Worm (Caenorhabditis elegans) whole organism, L1 larva: Measurements from ENCODE around the gene cdk-11.1.
A peak's percentile ranks its signal among the peaks of the same experiment; 100 is the strongest.

Source experiments
- C34B4.2 ChIP-seq: sonication (generic microtip); optimal IDR thresholded peaks from 2 replicates; lab custom pipeline; 2017; ENCODE audit warnings: mild to moderate bottlenecking, missing genetic modification characterization, missing compliant biosample characterization
- F16B12.6 ChIP-seq: fragments of 150-350 bp; optimal IDR thresholded peaks from 2 replicates; lab custom pipeline; 2014; ENCODE audit warnings: missing biosample characterization, missing genetic modification characterization
- aha-1 ChIP-seq: fragments of 150-350 bp; optimal IDR thresholded peaks from 2 replicates; lab custom pipeline; 2014; ENCODE audit warnings: missing biosample characterization, missing genetic modification characterization
- ceh-8 ChIP-seq: fragments of 200-800 bp; sonication (Bioruptor generic); optimal IDR thresholded peaks from 2 replicates; lab custom pipeline; 2018; ENCODE audit warnings: mild to moderate bottlenecking, missing genetic modification characterization, moderate library complexity, missing compliant biosample characterization
- ces-1 ChIP-seq: fragments of 150-350 bp; optimal IDR thresholded peaks from 2 replicates; lab custom pipeline; 2014; ENCODE audit warnings: missing biosample characterization, missing genetic modification reagents, missing genetic modification characterization
- dpl-1 ChIP-seq, 3 experiments: fragments of 150-350 bp in 2 of 3; sonication (generic microtip) in 1 of 3; optimal IDR thresholded peaks; 2 replicates each; lab custom pipeline; 2014 to 2017; ENCODE audit warnings: missing biosample characterization in 3 of 3, missing genetic modification characterization in 3 of 3, missing genetic modification reagents in 3 of 3
- dsc-1 ChIP-seq: sonication (generic microtip); optimal IDR thresholded peaks from 2 replicates; lab custom pipeline; 2016; ENCODE audit warnings: mild to moderate bottlenecking, missing genetic modification characterization, missing compliant biosample characterization
- efl-1 ChIP-seq, 4 experiments: fragments of 150-350 bp; optimal IDR thresholded peaks in 3 of 4; peaks in 1 of 4; 1 replicate in 1 of 4; 2 replicates in 3 of 4; lab custom pipeline; 2014; ENCODE audit warnings: missing biosample characterization in 2 of 4, missing genetic modification characterization in 2 of 4, missing genetic modification reagents in 2 of 4
- efl-3 ChIP-seq: fragments of 200-800 bp; sonication (Bioruptor generic); optimal IDR thresholded peaks from 2 replicates; lab custom pipeline; 2018; ENCODE audit warnings: mild to moderate bottlenecking, missing genetic modification characterization, missing compliant biosample characterization
- egl-13 ChIP-seq: sonication (generic microtip); optimal IDR thresholded peaks from 2 replicates; lab custom pipeline; 2016; ENCODE audit warnings: missing genotype, missing genetic modification reagents, missing genetic modification characterization, missing compliant biosample characterization
- elt-3 ChIP-seq, 6 experiments: fragments of 150-350 bp in 1 of 6; sonication (generic microtip); optimal IDR thresholded peaks; 2 replicates each; lab custom pipeline; 2017 to 2018; ENCODE audit warnings: missing biosample characterization in 6 of 6, missing genetic modification characterization in 6 of 6, inconsistent platforms in 1 of 6
- ets-5 ChIP-seq: fragments of 200-800 bp; sonication (Bioruptor generic); IDR thresholded peaks from 2 replicates; pipeline ENCODE4 v1.3.6; 2022; ENCODE audit warnings: missing genetic modification characterization, missing compliant biosample characterization
- fkh-10 ChIP-seq: sonication (generic microtip); optimal IDR thresholded peaks from 2 replicates; lab custom pipeline; 2017; ENCODE audit warnings: missing biosample characterization, missing genetic modification reagents, missing genetic modification characterization
- fkh-4 ChIP-seq: sonication (generic microtip); optimal IDR thresholded peaks from 2 replicates; lab custom pipeline; 2016; ENCODE audit warnings: missing compliant biosample characterization, missing genetic modification characterization, borderline replicate concordance
- hlh-4 ChIP-seq: sonication (generic microtip); optimal IDR thresholded peaks from 2 replicates; lab custom pipeline; 2016; ENCODE audit warnings: mild to moderate bottlenecking, missing genetic modification characterization, missing compliant biosample characterization
- hpl-2 ChIP-seq: fragments of 150-350 bp; optimal IDR thresholded peaks from 2 replicates; lab custom pipeline; 2014; ENCODE audit warnings: missing biosample characterization, missing genetic modification reagents, missing genetic modification characterization
- irx-1 ChIP-seq: sonication (generic microtip); optimal IDR thresholded peaks from 2 replicates; lab custom pipeline; 2016; ENCODE audit warnings: missing genetic modification characterization, missing compliant biosample characterization
- jun-1 ChIP-seq: fragments of 150-350 bp; optimal IDR thresholded peaks from 2 replicates; lab custom pipeline; 2014; ENCODE audit warnings: missing biosample characterization, missing genetic modification reagents, missing genetic modification characterization
- lin-13 ChIP-seq: fragments of 150-350 bp; optimal IDR thresholded peaks from 2 replicates; lab custom pipeline; 2014; ENCODE audit warnings: missing biosample characterization, missing genetic modification reagents, missing genetic modification characterization
- lin-14 ChIP-seq: fragments of 200-800 bp; sonication (Bioruptor generic); optimal IDR thresholded peaks from 2 replicates; lab custom pipeline; 2018; ENCODE audit warnings: mild to moderate bottlenecking, missing genetic modification characterization, moderate library complexity, missing compliant biosample characterization
- lin-35 ChIP-seq, 2 experiments: fragments of 150-350 bp; optimal IDR thresholded peaks; 2 replicates each; lab custom pipeline; 2014; ENCODE audit warnings: missing biosample characterization in 2 of 2, missing genetic modification characterization in 2 of 2, missing genetic modification reagents in 2 of 2
- lsy-2 ChIP-seq, 2 experiments: fragments of 150-350 bp; optimal IDR thresholded peaks; 2 replicates each; lab custom pipeline; 2014; ENCODE audit warnings: missing biosample characterization in 2 of 2, missing genetic modification characterization in 2 of 2
- nhr-11 ChIP-seq: fragments of 150-350 bp; optimal IDR thresholded peaks from 2 replicates; lab custom pipeline; 2014; ENCODE audit warnings: missing biosample characterization, missing genetic modification characterization
- nhr-12 ChIP-seq: sonication (generic microtip); optimal IDR thresholded peaks from 2 replicates; lab custom pipeline; 2017; ENCODE audit warnings: missing biosample characterization, missing genetic modification characterization
- nhr-20 ChIP-seq: sonication (generic microtip); optimal IDR thresholded peaks from 2 replicates; lab custom pipeline; 2016; ENCODE audit warnings: mild to moderate bottlenecking, missing genetic modification characterization, missing compliant biosample characterization
- nhr-47 ChIP-seq: sonication (generic microtip); optimal IDR thresholded peaks from 2 replicates; lab custom pipeline; 2016; ENCODE audit warnings: mild to moderate bottlenecking, missing genetic modification characterization, moderate library complexity, missing compliant biosample characterization
- nhr-71 ChIP-seq: sonication (generic microtip); optimal IDR thresholded peaks from 2 replicates; lab custom pipeline; 2016; ENCODE audit warnings: mild to moderate bottlenecking, missing genetic modification characterization, moderate library complexity, missing compliant biosample characterization
- nhr-77 ChIP-seq: fragments of 150-350 bp; optimal IDR thresholded peaks from 2 replicates; lab custom pipeline; 2014; ENCODE audit warnings: missing biosample characterization, missing genetic modification characterization
- pax-3 ChIP-seq: fragments of 200-800 bp; sonication (Bioruptor generic); optimal IDR thresholded peaks from 2 replicates; lab custom pipeline; 2018; ENCODE audit warnings: mild to moderate bottlenecking, missing genetic modification characterization, moderate library complexity, missing compliant biosample characterization
- rnt-1 ChIP-seq: sonication (generic microtip); optimal IDR thresholded peaks from 2 replicates; lab custom pipeline; 2016; ENCODE audit warnings: mild to moderate bottlenecking, missing genetic modification characterization, moderate library complexity, missing compliant biosample characterization
- tlp-1 ChIP-seq: fragments of 150-350 bp; optimal IDR thresholded peaks from 2 replicates; lab custom pipeline; 2014; ENCODE audit warnings: missing biosample characterization, missing genetic modification characterization
- unc-62 ChIP-seq: fragments of 150-350 bp; optimal IDR thresholded peaks from 2 replicates; lab custom pipeline; 2014; ENCODE audit warnings: missing biosample characterization, missing genetic modification reagents, missing genetic modification characterization
- unc-86 ChIP-seq: sonication (generic microtip); optimal IDR thresholded peaks from 2 replicates; lab custom pipeline; 2016; ENCODE audit warnings: missing genetic modification characterization, missing compliant biosample characterization
- unc-98 ChIP-seq: fragments of 200-800 bp; sonication (Bioruptor generic); IDR thresholded peaks from 2 replicates; pipeline ENCODE4 v1.3.6; 2022; ENCODE audit warnings: missing genetic modification characterization, missing compliant biosample characterization
- ztf-11 ChIP-seq, 2 experiments: sonication (generic microtip); optimal IDR thresholded peaks; 2 replicates each; lab custom pipeline; 2016 to 2017; ENCODE audit warnings: missing genetic modification characterization in 2 of 2, missing biosample characterization in 1 of 2, missing compliant biosample characterization in 1 of 2

Gene cdk-11.1

DNA sequence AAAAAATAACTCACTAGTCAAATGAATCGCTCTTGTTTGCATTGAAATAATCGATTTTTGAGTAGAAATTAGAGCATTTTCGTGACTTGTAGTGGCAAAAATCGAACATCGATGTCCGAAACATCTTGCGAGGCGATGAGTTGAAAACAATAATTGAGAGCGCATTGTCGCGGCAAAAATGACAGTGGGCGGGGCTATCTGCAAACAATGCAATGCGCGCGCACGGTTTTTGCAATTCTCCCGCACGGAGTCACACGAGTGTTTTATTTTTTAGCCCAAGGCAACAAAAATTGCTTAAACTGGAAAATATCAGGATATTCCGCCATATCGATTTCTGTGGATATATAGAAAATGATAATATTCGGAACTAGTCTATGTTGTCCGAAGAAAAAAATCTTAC is 9.5 kb downstream of the cdk-11.1 start, which contains the start of gene B0495.9 (continued):
- no peak for TF ChIP-seq unc-62
- TF ChIP-seq hpl-2 (GFP tag; lab: Kevin White, UChicago), result no peak
- no peak for TF ChIP-seq egl-13 (tag; lab: Kevin White, UChicago)
- no peak for TF ChIP-seq aha-1 (tag; lab: Kevin White, UChicago)
- TF ChIP-seq lin-35 (GFP tag; optimal IDR thresholded peaks at IDR 0.05; lab: Kevin White, UChicago), result peak; percentile 22 to 52
- TF ChIP-seq nhr-12 (tag; lab: Kevin White, UChicago), result no peak
- peak; percentile 50 for TF ChIP-seq dsc-1 (tag; lab: Kevin White, UChicago)
- TF ChIP-seq lsy-2 (tag; optimal IDR thresholded peaks at IDR 0.05; lab: Kevin White, UChicago), result peak; percentile 63 to 64
- no peak for TF ChIP-seq ets-5 (GFP tag; lab: Robert Waterston, UW)
- TF ChIP-seq pax-3 (tag; lab: Kevin White, UChicago), result no peak
- no peak for TF ChIP-seq fkh-4 (tag; lab: Kevin White, UChicago)
- TF ChIP-seq unc-98 (GFP tag; lab: Robert Waterston, UW), result no peak
- TF ChIP-seq efl-3 (GFP tag; lab: Kevin White, UChicago), result no peak
- peak in 1 of 6 experiments; percentile 14 for TF ChIP-seq elt-3 (tag; optimal IDR thresholded peaks at IDR 0.05; lab: Kevin White, UChicago)
- TF ChIP-seq F16B12.6, result peak; percentile 47
- peak in 1 of 2 experiments; percentile 55 for TF ChIP-seq ztf-11 (tag; optimal IDR thresholded peaks at IDR 0.05; lab: Kevin White, UChicago)
- TF ChIP-seq, all 84 proteins: peak for 35

DNA sequence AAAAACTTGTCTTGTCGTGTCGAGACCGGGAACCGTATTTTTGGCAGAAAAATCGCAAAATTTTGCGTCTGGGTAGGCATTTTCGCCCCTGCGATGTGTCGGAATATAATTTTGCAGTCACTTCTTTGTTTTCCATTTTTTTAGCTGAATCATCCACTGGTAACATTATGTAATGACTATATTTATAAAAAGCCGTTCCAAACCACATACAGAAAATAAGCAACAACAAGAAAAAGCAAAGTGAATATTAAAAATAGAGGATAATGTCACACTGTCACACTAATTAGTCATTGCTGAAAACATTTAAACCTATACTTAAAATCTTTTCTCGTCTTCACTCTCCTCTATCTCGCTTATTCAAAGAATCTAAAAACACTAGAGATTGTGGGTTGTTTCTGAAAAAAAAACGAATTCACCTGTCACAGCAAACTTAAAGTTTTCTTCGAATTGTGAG is 10.3 kb downstream of the cdk-11.1 start, which contains the start of gene sre-1:
Gene sre-1 (plus strand): TSS at position 404 of the 454 bp plus-strand sequence.
- TF ChIP-seq C34B4.2 (tag; lab: Kevin White, UChicago), result no peak
- no peak for TF ChIP-seq nhr-47 (tag; lab: Kevin White, UChicago)
- no peak for TF ChIP-seq rnt-1 (tag; lab: Kevin White, UChicago)
- no peak for TF ChIP-seq dsc-1 (tag; lab: Kevin White, UChicago)
- peak; percentile 28 for TF ChIP-seq nhr-71 (tag; lab: Kevin White, UChicago)
- no peak for TF ChIP-seq nhr-77
- no peak for TF ChIP-seq nhr-20
- no peak for TF ChIP-seq lin-13 (GFP tag; lab: Kevin White, UChicago)
- TF ChIP-seq F16B12.6, result no peak
- peak; percentile 58 for TF ChIP-seq hlh-4 (tag; lab: Kevin White, UChicago)
- TF ChIP-seq dpl-1 (GFP tag; optimal IDR thresholded peaks at IDR 0.05; lab: Kevin White, UChicago), result no peak
- no peak for TF ChIP-seq nhr-11 (tag; lab: Kevin White, UChicago)
- TF ChIP-seq fkh-4 (tag; lab: Kevin White, UChicago), result no peak
- TF ChIP-seq hpl-2 (GFP tag; lab: Kevin White, UChicago), result no peak
- no peak for TF ChIP-seq lin-14
- TF ChIP-seq efl-1 (optimal IDR thresholded peaks at IDR 0.05; lab: Kevin White, UChicago), result no peak
- peak in 1 of 2 experiments; percentile 90 for TF ChIP-seq efl-1 (GFP tag; optimal IDR thresholded peaks at IDR 0.05 in 1 of 2; lab: Kevin White, UChicago)
- TF ChIP-seq ces-1, result no peak
- no peak for TF ChIP-seq tlp-1

DNA sequence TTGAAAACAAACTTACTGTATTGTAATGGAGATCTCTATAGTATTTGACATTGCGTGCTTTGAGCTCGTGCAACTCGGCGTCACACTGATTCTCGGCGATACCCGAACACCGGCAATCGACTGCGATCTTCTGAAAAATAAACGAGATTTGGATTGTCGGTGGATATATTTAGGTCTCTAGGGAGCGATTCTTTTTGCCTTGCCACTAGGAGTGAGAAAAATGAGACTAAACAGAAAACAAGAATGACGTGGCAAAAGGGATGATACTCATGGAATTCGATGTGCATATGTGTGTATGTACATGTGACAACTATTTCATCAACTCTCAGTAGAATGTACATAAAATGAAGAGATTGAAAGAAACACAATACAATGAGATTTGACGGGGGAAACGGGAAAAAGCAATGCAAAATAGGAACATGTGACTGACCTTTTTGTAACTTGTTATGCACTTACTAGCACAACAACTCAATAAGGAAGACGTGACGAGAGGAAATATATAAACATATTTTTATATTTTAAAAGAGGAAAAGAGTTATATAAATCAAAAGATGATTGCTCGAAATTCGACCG is 15.7 kb downstream of the cdk-11.1 start:
- no peak for TF ChIP-seq hlh-4 (tag; lab: Kevin White, UChicago)
- TF ChIP-seq unc-86 (tag; lab: Kevin White, UChicago), result peak; percentile 20
- TF ChIP-seq unc-98 (GFP tag; lab: Robert Waterston, UW), result no peak
- TF ChIP-seq lsy-2 (tag; optimal IDR thresholded peaks at IDR 0.05; lab: Kevin White, UChicago), result peak; percentile 29 to 43
- TF ChIP-seq jun-1, result no peak
- TF ChIP-seq ces-1, result peak; percentile 39
- peak; percentile 25 for TF ChIP-seq irx-1 (tag; lab: Kevin White, UChicago)
- peak; percentile 42 for TF ChIP-seq ceh-8 (GFP tag; lab: Kevin White, UChicago)
- TF ChIP-seq lin-14, result peak; percentile 86
- peak; percentile 23 for TF ChIP-seq nhr-47 (tag; lab: Kevin White, UChicago)
- TF ChIP-seq fkh-10 (GFP tag; lab: Kevin White, UChicago), result peak; percentile 95
- TF ChIP-seq egl-13 (tag; lab: Kevin White, UChicago), result no peak
- no peak for TF ChIP-seq efl-1 (optimal IDR thresholded peaks at IDR 0.05; lab: Kevin White, UChicago)
- peak in 1 of 2 experiments; percentile 79 for TF ChIP-seq efl-1 (GFP tag; optimal IDR thresholded peaks at IDR 0.05 in 1 of 2; lab: Kevin White, UChicago)
- TF ChIP-seq nhr-71 (tag; lab: Kevin White, UChicago), result peak; percentile 49
